Worm (Caenorhabditis elegans) whole organism, L2 larva: Measurements from ENCODE around the gene C07H6.2.

ENCODE experiments used
- R02D3.7 ChIP-seq: fragments of 150-350 bp; optimal IDR thresholded peaks from 2 replicates; lab custom pipeline; 2014; ENCODE audit warnings: missing biosample characterization, missing genetic modification characterization
- ZK546.5 ChIP-seq: sonication (generic microtip); optimal IDR thresholded peaks from 2 replicates; lab custom pipeline; 2017; ENCODE audit warnings: missing biosample characterization, missing genetic modification characterization
- ama-1 ChIP-seq: fragments of 150-350 bp; optimal IDR thresholded peaks from 2 replicates; lab custom pipeline; 2018; ENCODE audit warnings: inconsistent platforms
- elt-1 ChIP-seq: fragments of 150-350 bp; optimal IDR thresholded peaks from 2 replicates; lab custom pipeline; 2014; ENCODE audit warnings: missing biosample characterization, missing genetic modification characterization
- nhr-10 ChIP-seq: sonication (generic microtip); optimal IDR thresholded peaks from 2 replicates; lab custom pipeline; 2017; ENCODE audit warnings: missing biosample characterization, missing genetic modification characterization
- nhr-11 ChIP-seq: fragments of 150-350 bp; optimal IDR thresholded peaks from 2 replicates; lab custom pipeline; 2014; ENCODE audit warnings: missing biosample characterization, missing genetic modification characterization
- nhr-12 ChIP-seq: fragments of 150-350 bp; optimal IDR thresholded peaks from 2 replicates; lab custom pipeline; 2014; ENCODE audit warnings: missing biosample characterization, missing genetic modification characterization
- nhr-237 ChIP-seq: fragments of 150-350 bp; optimal IDR thresholded peaks from 2 replicates; lab custom pipeline; 2014; ENCODE audit warnings: missing biosample characterization, missing genetic modification characterization
- snpc-4 ChIP-seq: fragments of 150-350 bp; optimal IDR thresholded peaks from 2 replicates; lab custom pipeline; 2014; ENCODE audit warnings: missing biosample characterization, missing genetic modification characterization
- unc-62 ChIP-seq: fragments of 150-350 bp; optimal IDR thresholded peaks from 2 replicates; lab custom pipeline; 2014; ENCODE audit warnings: missing biosample characterization, missing genetic modification reagents, missing genetic modification characterization
- ztf-11 ChIP-seq: sonication (generic microtip); optimal IDR thresholded peaks from 2 replicates; lab custom pipeline; 2017; ENCODE audit warnings: missing biosample characterization, missing genetic modification characterization

DNA sequence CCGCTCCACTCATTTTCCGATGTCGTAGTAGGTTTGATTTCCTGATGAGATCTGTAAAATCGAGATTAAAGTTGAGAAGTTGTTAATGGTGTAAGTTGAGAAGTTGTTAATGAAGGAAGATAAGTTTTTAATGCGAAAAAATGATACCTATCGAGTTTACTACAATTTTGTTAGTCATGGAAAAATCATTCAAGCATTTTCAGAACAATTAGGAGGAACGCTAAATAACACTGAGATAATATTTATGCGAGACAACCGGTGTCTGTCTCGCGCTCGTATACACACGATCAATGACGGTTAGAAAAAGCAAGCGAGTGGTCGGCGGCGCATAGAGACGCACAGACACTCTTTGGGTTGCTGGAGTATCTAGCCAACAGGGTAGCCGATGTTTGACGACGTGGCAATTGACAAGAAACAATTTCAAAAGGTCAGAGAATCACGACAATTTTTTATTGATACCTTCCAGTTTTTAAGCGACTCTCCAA, 23.0 kb upstream of the C07H6.2 start, which contains the start of gene cgh-1:
- no peak for TF ChIP-seq ztf-11 (tag; lab: Kevin White, UChicago)
- TF ChIP-seq unc-62 (GFP tag; lab: Kevin White, UChicago): no peak
- TF ChIP-seq snpc-4: no peak
- no peak for TF ChIP-seq nhr-10 (tag; lab: Kevin White, UChicago)
- TF ChIP-seq ZK546.5: no peak
- no peak for TF ChIP-seq ama-1
- no peak for TF ChIP-seq R02D3.7
- no peak for TF ChIP-seq nhr-12 (tag; lab: Kevin White, UChicago)
- no peak for TF ChIP-seq nhr-11 (tag; lab: Kevin White, UChicago)
- no peak for TF ChIP-seq nhr-237
- no peak for TF ChIP-seq elt-1 (tag; lab: Kevin White, UChicago)
